Fruit fly (Drosophila melanogaster) whole organism, pupa: Measurements from ENCODE around the gene Sec24CD.
A peak's percentile ranks its signal among the peaks of the same experiment; 100 is the strongest.

Source experiments
- CG10348 ChIP-seq: fragments of 200-800 bp; sonication (Bioruptor generic); IDR thresholded peaks from 2 replicates; pipeline ENCODE4 v1.3.6; 2022; ENCODE audit warnings: missing biosample characterization, missing genetic modification characterization
- CG14655 ChIP-seq: fragments of 200-800 bp; sonication (Bioruptor generic); optimal IDR thresholded peaks from 3 replicates; lab custom pipeline; 2017; ENCODE audit warnings: mild to moderate bottlenecking, missing biosample characterization, missing genetic modification reagents, missing genetic modification characterization
- CG32121 ChIP-seq: fragments of 200-800 bp; sonication (Bioruptor generic); IDR thresholded peaks from 2 replicates; pipeline ENCODE4 v1.3.6; 2022; ENCODE audit warnings: missing biosample characterization, missing genetic modification characterization
- CG8301 ChIP-seq: fragments of 200-800 bp; sonication (Bioruptor generic); optimal IDR thresholded peaks from 2 replicates; lab custom pipeline; 2018; ENCODE audit warnings: missing biosample characterization, mild to moderate bottlenecking, missing genetic modification characterization
- CG9948 ChIP-seq: fragments of 200-800 bp; sonication (Bioruptor generic); optimal IDR thresholded peaks from 2 replicates; lab custom pipeline; 2018; ENCODE audit warnings: missing biosample characterization, mild to moderate bottlenecking, missing genetic modification characterization, moderate library complexity
- D1 ChIP-seq: fragments of 200-800 bp; sonication (Bioruptor generic); optimal IDR thresholded peaks from 2 replicates; lab custom pipeline; 2018; ENCODE audit warnings: missing biosample characterization, mild to moderate bottlenecking, missing genetic modification characterization, moderate library complexity
- Pif1B ChIP-seq: fragments of 200-800 bp; sonication (Bioruptor generic); optimal IDR thresholded peaks from 3 replicates; lab custom pipeline; 2016; ENCODE audit warnings: missing biosample characterization, missing genetic modification characterization
- Snoo ChIP-seq: fragments of 200-800 bp; sonication (Bioruptor generic); optimal IDR thresholded peaks from 3 replicates; lab custom pipeline; 2017; ENCODE audit warnings: missing biosample characterization, mild to moderate bottlenecking, missing genetic modification characterization, inconsistent platforms
- fd96Ca ChIP-seq: fragments of 200-800 bp; sonication (Bioruptor generic); IDR thresholded peaks from 3 replicates; pipeline ENCODE4 v1.3.6; 2022; ENCODE audit warnings: missing biosample characterization, missing genetic modification characterization
- gl ChIP-seq: fragments of 200-800 bp; sonication (Bioruptor generic); optimal IDR thresholded peaks from 2 replicates; lab custom pipeline; 2018; ENCODE audit warnings: missing biosample characterization, mild to moderate bottlenecking, missing genetic modification characterization

DNA sequence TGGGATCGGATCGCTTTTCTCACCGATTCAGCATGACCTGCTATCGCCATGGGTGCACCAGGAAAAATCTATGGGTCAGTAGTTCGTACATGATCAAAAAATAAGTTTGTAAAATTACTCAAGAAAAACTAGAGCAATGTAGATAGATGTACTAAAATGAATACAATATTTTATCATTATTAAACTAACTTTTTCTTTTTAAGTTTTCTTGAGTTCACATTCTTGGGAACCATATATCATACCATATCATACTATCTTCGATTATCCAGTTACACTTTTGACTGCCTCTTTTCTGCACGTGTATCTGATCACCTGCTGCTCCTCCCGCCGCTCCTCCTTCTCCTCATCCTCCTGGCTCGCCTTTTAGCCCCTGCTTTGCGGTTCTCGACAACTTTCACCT is 51.3 kb downstream of the Sec24CD start:
- TF ChIP-seq CG32121 (GFP tag; lab: Robert Waterston, UW), result no peak
- TF ChIP-seq CG14655, result peak; percentile 70
- no peak for TF ChIP-seq CG10348 (GFP tag; lab: Robert Waterston, UW)
- no peak for TF ChIP-seq fd96Ca (GFP tag; lab: Robert Waterston, UW)
- TF ChIP-seq CG9948 (tag; lab: Kevin White, UChicago), result no peak
- peak; percentile 23 for TF ChIP-seq Snoo (tag; lab: Kevin White, UChicago)
- TF ChIP-seq gl (tag; lab: Kevin White, UChicago), result no peak
- TF ChIP-seq Pif1B (GFP tag; lab: Kevin White, UChicago), result peak; percentile 1
- no peak for TF ChIP-seq D1 (tag; lab: Kevin White, UChicago)
- TF ChIP-seq CG8301 (tag; lab: Kevin White, UChicago), result peak; percentile 84
